ENCODE assay signal across 1 fruit fly cellular context in genomic region chrX:19276489-19277117, dm6.
TF ChIP-seq lines count a peak whose summit lies in the region.

Gene CG32537 (minus strand): TSS chrX:19276539.
Gene CG32536 (minus strand): TSS chrX:19276898.

TF ChIP-seq in whole organism, embryonic, 481 proteins besides CTCF, POLR2A, EP300 and RAD21 (continued from another document):
- TF ChIP-seq h (optimal IDR thresholded peaks at IDR 0.05; lab: Kevin White, UChicago): no peak
- no peak for TF ChIP-seq CG13775 (GFP tag; optimal IDR thresholded peaks at IDR 0.05; lab: Kevin White, UChicago)
- TF ChIP-seq exex (tag; optimal IDR thresholded peaks at IDR 0.05; lab: Kevin White, UChicago): no peak
- TF ChIP-seq CG1832 (GFP tag; optimal IDR thresholded peaks at IDR 0.05; lab: Kevin White, UChicago): no peak
- no peak for TF ChIP-seq maf-S (GFP tag; optimal IDR thresholded peaks at IDR 0.05; lab: Kevin White, UChicago)
- peak; percentile 1 for TF ChIP-seq Lhr (GFP tag; optimal IDR thresholded peaks at IDR 0.05; lab: Kevin White, UChicago)
- peak; percentile 53 for TF ChIP-seq pzg (GFP tag; optimal IDR thresholded peaks at IDR 0.05; lab: Kevin White, UChicago)
- TF ChIP-seq MESR4 (GFP tag; optimal IDR thresholded peaks at IDR 0.05; lab: Kevin White, UChicago): peak; percentile 72
- no peak for TF ChIP-seq grau (tag; optimal IDR thresholded peaks at IDR 0.05; lab: Kevin White, UChicago)
- TF ChIP-seq CG31365 (tag; optimal IDR thresholded peaks at IDR 0.05; lab: Kevin White, UChicago): no peak
- TF ChIP-seq phol (tag; optimal IDR thresholded peaks at IDR 0.05; lab: Kevin White, UChicago): peak; percentile 17
- TF ChIP-seq CG31224 (GFP tag; IDR thresholded peaks at IDR 0.05; lab: Robert Waterston, UW): no peak
- no peak; the same call in 1 of the 2 replicates for TF ChIP-seq Bgb (GFP tag; IDR thresholded peaks at IDR 0.05; lab: Robert Waterston, UW; ENCODE audit: partially characterized antibody)
- TF ChIP-seq unc-4 (GFP tag; IDR thresholded peaks at IDR 0.05; lab: Robert Waterston, UW; ENCODE audit: partially characterized antibody): no peak
- peak; percentile 66 for TF ChIP-seq Med (GFP tag; lab: Kevin White, UChicago)
- TF ChIP-seq row (GFP tag; IDR thresholded peaks at IDR 0.05; lab: Robert Waterston, UW): 0 out of 3 replicates have a peak, but pooled peaks have one; percentile 17
- TF ChIP-seq CG4617 (GFP tag; optimal IDR thresholded peaks at IDR 0.05; lab: Kevin White, UChicago; ENCODE audit: borderline replicate concordance): peak; percentile 21
- TF ChIP-seq CG10959 (GFP tag; IDR thresholded peaks at IDR 0.05; lab: Robert Waterston, UW): no peak
